Worm (Caenorhabditis elegans) whole organism, L4 larva: Measurements from ENCODE around the gene ape-1.

ENCODE experiments used
- F26F4.8 ChIP-seq: fragments of 200-800 bp; sonication (Bioruptor generic); conservative IDR thresholded peaks from 2 replicates; pipeline ENCODE4 v1.3.6; 2022; ENCODE audit warnings: missing genetic modification characterization, missing compliant biosample characterization
- Y105C5A.15 ChIP-seq: fragments of 200-800 bp; sonication (Bioruptor generic); IDR thresholded peaks from 2 replicates; pipeline ENCODE4 v1.3.6; 2022; ENCODE audit warnings: missing genetic modification characterization, missing compliant biosample characterization
- Y5F2A.4 ChIP-seq: fragments of 200-800 bp; sonication (Bioruptor generic); optimal IDR thresholded peaks from 2 replicates; lab custom pipeline; 2018; ENCODE audit warnings: mild to moderate bottlenecking, missing genetic modification characterization, missing compliant biosample characterization
- Y75B8A.6 ChIP-seq: fragments of 200-800 bp; sonication (Bioruptor generic); IDR thresholded peaks from 2 replicates; pipeline ENCODE4 v1.3.6; 2022; ENCODE audit warnings: missing genetic modification reagents, missing genetic modification characterization, missing compliant biosample characterization
- ZK337.2 ChIP-seq: fragments of 200-800 bp; sonication (Bioruptor generic); IDR thresholded peaks from 2 replicates; pipeline ENCODE4 v1.3.6; 2022; ENCODE audit warnings: missing genetic modification reagents, missing genetic modification characterization, missing compliant biosample characterization
- aha-1 ChIP-seq: fragments of 150-350 bp; peaks from one replicate; lab custom pipeline; 2014; ENCODE audit warnings: missing biosample characterization, missing genetic modification characterization
- ama-1 ChIP-seq: fragments of 150-350 bp; optimal IDR thresholded peaks from 2 replicates; lab custom pipeline; 2014; ENCODE audit warnings: inconsistent platforms, mixed read lengths
- attf-4 ChIP-seq: sonication (generic microtip); optimal IDR thresholded peaks from 3 replicates; lab custom pipeline; 2017; ENCODE audit warnings: missing biosample characterization, missing genetic modification characterization
- ceh-62 ChIP-seq: sonication (generic microtip); optimal IDR thresholded peaks from 2 replicates; lab custom pipeline; 2017; ENCODE audit warnings: missing biosample characterization, missing genetic modification characterization
- ceh-82 ChIP-seq: sonication (generic microtip); optimal IDR thresholded peaks from 2 replicates; lab custom pipeline; 2017; ENCODE audit warnings: missing biosample characterization, missing genetic modification characterization
- ctbp-1 ChIP-seq: fragments of 200-800 bp; sonication (Bioruptor generic); IDR thresholded peaks from 2 replicates; pipeline ENCODE4 v1.3.6; 2022; ENCODE audit warnings: missing genetic modification reagents, missing genetic modification characterization, missing compliant biosample characterization
- daf-19 ChIP-seq: fragments of 200-800 bp; sonication (Bioruptor generic); conservative IDR thresholded peaks from 2 replicates; pipeline ENCODE4 v1.3.6; 2022; ENCODE audit warnings: missing genetic modification characterization, missing compliant biosample characterization
- duxl-1 ChIP-seq: sonication (generic microtip); optimal IDR thresholded peaks from 2 replicates; lab custom pipeline; 2016; ENCODE audit warnings: mild to moderate bottlenecking, missing genetic modification characterization, moderate library complexity, missing compliant biosample characterization; ENCODE audit not compliant: poor library complexity
- hlh-11 ChIP-seq: fragments of 200-800 bp; sonication (Bioruptor generic); optimal IDR thresholded peaks from 2 replicates; lab custom pipeline; 2018; ENCODE audit warnings: mild to moderate bottlenecking, missing genetic modification characterization, missing compliant biosample characterization
- hlh-30 ChIP-seq: sonication (generic microtip); optimal IDR thresholded peaks from 2 replicates; lab custom pipeline; 2017; ENCODE audit warnings: antibody characterized with exemption, mild to moderate bottlenecking, missing genetic modification characterization, missing compliant biosample characterization; ENCODE audit not compliant: insufficient read depth
- hmg-1.1 ChIP-seq: fragments of 200-800 bp; sonication (Bioruptor generic); IDR thresholded peaks from 2 replicates; pipeline ENCODE4 v1.3.6; 2022; ENCODE audit warnings: missing genetic modification reagents, missing genetic modification characterization, missing compliant biosample characterization
- lim-7 ChIP-seq: fragments of 200-800 bp; sonication (Bioruptor generic); IDR thresholded peaks from 2 replicates; pipeline ENCODE4 v1.3.6; 2022; ENCODE audit warnings: missing genetic modification characterization, missing compliant biosample characterization
- lin-1 ChIP-seq: fragments of 200-800 bp; sonication (Bioruptor generic); IDR thresholded peaks from 2 replicates; pipeline ENCODE4 v1.3.6; 2022; ENCODE audit warnings: missing genetic modification reagents, missing genetic modification characterization, missing compliant biosample characterization
- lin-15B ChIP-seq: fragments of 150-350 bp; sonication (generic microtip); optimal IDR thresholded peaks from 3 replicates; lab custom pipeline; 2014; ENCODE audit warnings: missing biosample characterization, missing genetic modification characterization
- lin-39 ChIP-seq: fragments of 150-350 bp; optimal IDR thresholded peaks from 2 replicates; lab custom pipeline; 2014; ENCODE audit warnings: missing biosample characterization, missing genetic modification reagents, missing genetic modification characterization
- lir-3 ChIP-seq: sonication (generic microtip); optimal IDR thresholded peaks from 2 replicates; lab custom pipeline; 2016; ENCODE audit warnings: mild to moderate bottlenecking, missing genetic modification characterization, missing compliant biosample characterization
- lsy-2 ChIP-seq, 2 experiments: fragments of 150-350 bp in 1 of 2; sonication (generic microtip) in 1 of 2; optimal IDR thresholded peaks; 2 replicates each; lab custom pipeline; 2014 to 2017; ENCODE audit warnings: missing biosample characterization in 2 of 2, missing genetic modification characterization in 2 of 2
- madf-5 ChIP-seq, 2 experiments: fragments of 200-800 bp; sonication (Bioruptor generic); IDR thresholded peaks; 2 replicates each; pipeline ENCODE4 v1.3.6; 2022; ENCODE audit warnings: missing compliant biosample characterization in 2 of 2, missing genetic modification characterization in 2 of 2
- mep-1 ChIP-seq: fragments of 150-350 bp; sonication (generic microtip); optimal IDR thresholded peaks from 3 replicates; lab custom pipeline; 2014; ENCODE audit warnings: missing biosample characterization, missing genetic modification characterization
- mxl-2 ChIP-seq: fragments of 200-800 bp; sonication (Bioruptor generic); conservative IDR thresholded peaks from 2 replicates; pipeline ENCODE4 v1.3.6; 2022; ENCODE audit warnings: missing genetic modification reagents, missing genetic modification characterization, missing compliant biosample characterization
- nhr-11 ChIP-seq: fragments of 150-350 bp; optimal IDR thresholded peaks from 2 replicates; lab custom pipeline; 2014; ENCODE audit warnings: missing biosample characterization, missing genetic modification characterization
- nhr-48 ChIP-seq: sonication (generic microtip); optimal IDR thresholded peaks from 2 replicates; lab custom pipeline; 2016; ENCODE audit warnings: mild to moderate bottlenecking, missing genetic modification characterization, missing compliant biosample characterization
- nhr-76 ChIP-seq: fragments of 150-350 bp; optimal IDR thresholded peaks from 2 replicates; lab custom pipeline; 2014; ENCODE audit warnings: missing biosample characterization, missing genetic modification characterization
- pha-4 ChIP-seq, 2 experiments: fragments of 150-350 bp in 1 of 2; fragments of 200-800 bp in 1 of 2; sonication (Bioruptor generic) in 1 of 2; IDR thresholded peaks in 1 of 2; optimal IDR thresholded peaks in 1 of 2; 2 replicates each; pipeline versions ENCODE4 v1.3.6 to Lab custom; 2014 to 2022; ENCODE audit warnings: missing genetic modification characterization in 2 of 2, missing genetic modification reagents in 2 of 2, missing biosample characterization in 1 of 2, missing compliant biosample characterization in 1 of 2
- php-3 ChIP-seq: fragments of 200-800 bp; sonication (Bioruptor generic); IDR thresholded peaks from 2 replicates; pipeline ENCODE4 v1.3.6; 2022; ENCODE audit warnings: missing genetic modification reagents, missing genetic modification characterization, missing compliant biosample characterization
- pqm-1 ChIP-seq: sonication (generic microtip); optimal IDR thresholded peaks from 2 replicates; lab custom pipeline; 2017; ENCODE audit warnings: missing biosample characterization, missing genetic modification characterization
- rbr-2 ChIP-seq: sonication (generic microtip); optimal IDR thresholded peaks from 2 replicates; lab custom pipeline; 2016; ENCODE audit warnings: missing genotype, missing genetic modification characterization, missing compliant biosample characterization
- set-16 ChIP-seq: fragments of 200-800 bp; sonication (Bioruptor generic); IDR thresholded peaks from 2 replicates; pipeline ENCODE4 v1.3.6; 2022; ENCODE audit warnings: missing genetic modification reagents, missing genetic modification characterization, missing compliant biosample characterization
- spr-1 ChIP-seq: sonication (generic microtip); optimal IDR thresholded peaks from 2 replicates; lab custom pipeline; 2016; ENCODE audit warnings: mild to moderate bottlenecking, missing genetic modification characterization, missing compliant biosample characterization
- tag-97 ChIP-seq: fragments of 200-800 bp; sonication (Bioruptor generic); IDR thresholded peaks from 2 replicates; pipeline ENCODE4 v1.3.6; 2022; ENCODE audit warnings: missing genetic modification characterization, missing compliant biosample characterization
- tra-1 ChIP-seq: fragments of 200-800 bp; sonication (Bioruptor generic); IDR thresholded peaks from 2 replicates; pipeline ENCODE4 v1.3.6; 2022; ENCODE audit warnings: missing genetic modification reagents, missing genetic modification characterization, missing compliant biosample characterization
- unc-39 ChIP-seq: sonication (generic microtip); optimal IDR thresholded peaks from 2 replicates; lab custom pipeline; 2017; ENCODE audit warnings: missing biosample characterization, missing genetic modification characterization
- unc-62 ChIP-seq, 3 experiments: fragments of 150-350 bp in 1 of 3; sonication (generic microtip); optimal IDR thresholded peaks in 2 of 3; peaks in 1 of 3; 1 replicate in 1 of 3; 2 replicates in 2 of 3; lab custom pipeline; 2014 to 2017; ENCODE audit warnings: missing biosample characterization in 3 of 3, missing genetic modification characterization in 3 of 3, missing genetic modification reagents in 3 of 3, missing genotype in 1 of 3
- zag-1 ChIP-seq: fragments of 150-350 bp; optimal IDR thresholded peaks from 2 replicates; lab custom pipeline; 2014; ENCODE audit warnings: missing biosample characterization, missing genetic modification characterization
- zfp-3 ChIP-seq: fragments of 200-800 bp; sonication (Bioruptor generic); conservative IDR thresholded peaks from 2 replicates; pipeline ENCODE4 v1.3.6; 2022; ENCODE audit warnings: missing genetic modification reagents, missing genetic modification characterization, missing compliant biosample characterization
- zip-11 ChIP-seq: fragments of 200-800 bp; sonication (Bioruptor generic); IDR thresholded peaks from 2 replicates; pipeline ENCODE4 v1.3.6; 2022; ENCODE audit warnings: missing genetic modification characterization, missing compliant biosample characterization
- ztf-11 ChIP-seq: fragments of 150-350 bp; optimal IDR thresholded peaks from 2 replicates; lab custom pipeline; 2014; ENCODE audit warnings: missing biosample characterization, missing genetic modification characterization

ape-1 gene

DNA sequence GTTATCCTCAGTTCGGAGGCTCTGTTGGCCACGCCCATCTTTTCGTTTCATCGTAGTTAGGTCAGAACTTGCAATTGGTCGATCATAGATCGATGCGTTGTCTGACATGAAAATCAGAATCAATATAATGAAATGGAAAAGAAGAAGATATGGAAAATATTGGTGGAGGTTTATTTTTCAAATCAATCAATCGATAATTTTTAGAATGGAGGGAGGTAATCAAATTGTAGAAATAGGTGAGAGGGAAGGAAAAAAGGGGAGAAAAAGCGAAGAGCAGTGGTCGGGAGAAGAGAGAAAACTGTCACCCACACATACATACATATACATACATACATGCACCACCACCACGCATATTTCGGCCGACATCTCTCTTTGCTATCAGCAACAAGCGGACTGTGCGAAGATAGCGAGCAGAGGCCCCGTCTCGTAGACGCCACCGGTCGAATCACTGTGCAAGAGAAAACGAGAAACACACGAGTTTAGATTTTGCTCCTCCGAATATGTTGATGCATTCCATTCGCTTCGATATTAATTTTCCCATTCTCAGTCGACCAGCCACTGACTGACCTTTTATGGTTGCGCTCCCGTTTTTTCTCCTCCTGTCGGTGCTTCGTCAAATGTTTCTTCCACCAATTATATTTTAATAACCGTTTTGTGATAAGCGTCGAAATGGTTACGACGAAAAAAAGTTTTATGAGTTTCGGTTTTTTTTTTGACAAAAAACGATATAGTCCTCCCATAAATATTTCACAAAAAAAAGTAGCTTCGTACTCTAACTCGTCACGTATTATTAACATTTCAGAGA lies 46.3 kb upstream of the ape-1 start, which contains the start of gene F35B12.10 (continued):
- TF ChIP-seq attf-4 (no peak), pqm-1 (tag; lab: Kevin White, UChicago) (peak; percentile 59), hlh-11 (tag; lab: Kevin White, UChicago) (peak; percentile 83), pha-4 (GFP tag; IDR thresholded peaks at IDR 0.05; lab: Robert Waterston, UW) (no peak), pha-4 (tag; optimal IDR thresholded peaks at IDR 0.05; lab: Kevin White, UChicago) (no peak)

DNA sequence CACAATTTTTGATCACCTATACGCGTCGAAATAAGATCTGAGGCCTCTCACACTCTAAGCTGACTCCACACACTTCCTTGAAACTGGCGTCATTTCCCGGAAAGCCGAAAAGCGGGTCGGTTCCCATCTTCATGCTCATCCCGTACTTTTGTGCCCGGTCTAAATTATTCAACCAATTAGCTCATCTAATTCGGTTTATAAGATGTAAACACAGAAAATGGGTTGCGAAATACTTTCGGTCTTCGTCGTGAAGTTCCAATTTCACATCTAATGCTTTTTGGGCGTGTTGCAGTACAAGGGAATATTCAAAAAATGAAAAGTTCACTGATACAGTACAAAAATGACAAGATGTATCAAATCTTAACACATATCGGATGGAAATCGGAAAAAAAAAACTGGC lies 44.6 kb upstream of the ape-1 start:
- TF ChIP-seq daf-19 (GFP tag; lab: Robert Waterston, UW) (no peak), lir-3 (no peak), tag-97 (GFP tag; lab: Robert Waterston, UW) (no peak), mep-1 (tag; lab: Kevin White, UChicago) (no peak), lin-15B (tag; lab: Kevin White, UChicago) (no peak), hlh-30 (no peak), unc-62 (GFP tag; optimal IDR thresholded peaks at IDR 0.05 in 1 of 2; lab: Kevin White, UChicago) (peak in 1 of 2 experiments; percentile 64), unc-62 (tag; optimal IDR thresholded peaks at IDR 0.05; lab: Kevin White, UChicago) (no peak), F26F4.8 (GFP tag; lab: Robert Waterston, UW) (no peak), ama-1 (lab: Kevin White, UChicago) (no peak)

DNA sequence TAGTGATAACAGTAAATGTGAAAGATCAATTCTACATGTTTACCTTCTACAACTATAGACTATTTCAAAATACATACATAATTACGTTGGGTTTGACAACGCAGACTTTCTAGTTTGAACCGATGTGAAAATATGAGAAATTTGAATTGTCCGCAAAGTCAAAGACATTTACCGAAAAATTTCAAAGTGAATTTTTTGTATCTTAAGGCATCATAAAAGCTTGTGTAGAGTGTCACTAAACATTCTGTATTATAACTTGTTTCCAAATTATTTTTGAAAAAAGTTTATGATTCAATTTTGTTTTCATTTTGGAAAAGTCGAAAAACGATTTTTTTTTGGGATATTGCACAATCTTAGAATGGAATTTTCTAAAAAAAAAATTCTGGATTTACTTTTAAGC lies 40.2 kb upstream of the ape-1 start:
- TF ChIP-seq aha-1 (tag; lab: Kevin White, UChicago) (peak; percentile 97), spr-1 (tag; lab: Kevin White, UChicago) (no peak)

DNA sequence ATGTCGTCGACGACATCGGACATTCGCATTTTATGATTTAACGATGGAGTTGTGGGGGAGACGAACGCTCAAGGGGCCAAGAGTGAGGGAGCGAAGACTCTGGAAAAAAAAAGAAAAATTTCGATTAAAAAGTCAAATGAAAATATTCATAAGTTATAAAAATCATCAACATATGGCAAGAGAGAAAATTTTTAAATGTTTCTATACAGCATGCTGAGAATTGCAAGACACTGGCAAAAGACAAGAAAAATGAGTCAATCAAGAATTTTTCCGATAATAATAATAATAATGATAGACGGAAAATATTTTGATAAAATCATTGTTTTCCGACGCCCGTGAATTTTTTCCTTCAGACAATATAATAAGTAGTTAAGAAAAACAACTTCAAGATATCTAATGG lies 38.5 kb upstream of the ape-1 start, which contains the start of gene sipa-1:
sipa-1 (minus strand) TSS at position 101 of the 400 bp plus-strand sequence.
- TF ChIP-seq aha-1 (tag; lab: Kevin White, UChicago), result no peak
- no peak for TF ChIP-seq lin-1 (GFP tag; lab: Robert Waterston, UW)
- TF ChIP-seq duxl-1 (tag; lab: Kevin White, UChicago), result no peak
- TF ChIP-seq zip-11 (GFP tag; lab: Robert Waterston, UW), result no peak
- TF ChIP-seq mep-1 (tag; lab: Kevin White, UChicago), result no peak
- TF ChIP-seq rbr-2, result no peak
- TF ChIP-seq Y75B8A.6 (GFP tag; lab: Robert Waterston, UW), result no peak
- TF ChIP-seq ctbp-1 (GFP tag; lab: Robert Waterston, UW), result no peak
- TF ChIP-seq lsy-2 (tag; optimal IDR thresholded peaks at IDR 0.05; lab: Kevin White, UChicago), result no peak
- no peak for TF ChIP-seq pqm-1 (tag; lab: Kevin White, UChicago)
- no peak for TF ChIP-seq tra-1 (GFP tag; lab: Robert Waterston, UW)
- TF ChIP-seq zag-1 (tag; lab: Kevin White, UChicago), result no peak
- TF ChIP-seq lin-39 (tag; lab: Kevin White, UChicago), result no peak
- TF ChIP-seq Y5F2A.4 (GFP tag; lab: Kevin White, UChicago), result no peak
- TF ChIP-seq ZK337.2 (GFP tag; lab: Robert Waterston, UW), result no peak
- TF ChIP-seq hmg-1.1 (GFP tag; lab: Robert Waterston, UW), result no peak
- no peak for TF ChIP-seq nhr-48 (tag; lab: Kevin White, UChicago)

DNA sequence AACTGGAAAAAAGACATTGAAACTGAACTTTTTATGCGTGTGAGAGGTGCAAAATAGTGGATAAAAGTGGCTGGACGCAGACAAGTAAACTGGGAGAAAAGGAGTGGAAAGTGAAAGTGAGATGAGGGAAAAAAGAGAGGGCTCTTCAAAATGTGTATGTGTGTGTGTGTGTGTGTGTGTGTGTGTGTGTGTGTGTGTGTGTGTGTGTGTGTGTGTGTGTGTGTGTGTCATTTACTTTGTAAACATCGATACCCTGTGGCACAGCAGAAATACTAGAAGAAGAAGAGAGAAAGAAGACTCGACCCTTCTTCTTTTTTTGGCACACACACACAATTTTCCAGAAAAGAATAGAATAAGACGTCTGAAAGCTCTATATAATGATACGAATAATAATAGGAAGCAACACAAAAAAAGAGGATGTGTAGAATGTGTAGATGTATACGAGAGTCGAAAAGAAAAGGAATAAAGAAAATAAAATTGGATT lies 37.1 kb upstream of the ape-1 start:
- TF ChIP-seq nhr-76 (tag; lab: Kevin White, UChicago) (no peak), php-3 (GFP tag; lab: Robert Waterston, UW) (no peak), mxl-2 (GFP tag; lab: Robert Waterston, UW) (no peak), nhr-11 (peak; percentile 65), aha-1 (tag; lab: Kevin White, UChicago) (peak; percentile 95), zfp-3 (no peak), lsy-2 (tag; optimal IDR thresholded peaks at IDR 0.05; lab: Kevin White, UChicago) (peak; percentile 39 to 58), ceh-82 (tag; lab: Kevin White, UChicago) (no peak), lin-15B (tag; lab: Kevin White, UChicago) (no peak), lim-7 (no peak), ztf-11 (tag; lab: Kevin White, UChicago) (no peak), spr-1 (tag; lab: Kevin White, UChicago) (no peak), Y105C5A.15 (GFP tag; lab: Robert Waterston, UW) (no peak), unc-39 (tag; lab: Kevin White, UChicago) (no peak), ceh-62 (no peak), madf-5 (GFP tag; IDR thresholded peaks at IDR 0.05; lab: Robert Waterston, UW) (no peak), set-16 (GFP tag; lab: Robert Waterston, UW) (no peak)
